Worm (Caenorhabditis elegans) whole organism, L4 larva: Measurements from ENCODE around the gene pro-1.

Source experiments
- F10B5.3 ChIP-seq: sonication (generic microtip); optimal IDR thresholded peaks from 2 replicates; lab custom pipeline; 2016; ENCODE audit warnings: mild to moderate bottlenecking, missing genetic modification characterization, missing compliant biosample characterization
- F26F4.8 ChIP-seq: fragments of 200-800 bp; sonication (Bioruptor generic); conservative IDR thresholded peaks from 2 replicates; pipeline ENCODE4 v1.3.6; 2022; ENCODE audit warnings: missing genetic modification characterization, missing compliant biosample characterization
- F49E8.2 ChIP-seq: sonication (generic microtip); optimal IDR thresholded peaks from 2 replicates; lab custom pipeline; 2016; ENCODE audit warnings: missing compliant biosample characterization, mild to moderate bottlenecking, missing genetic modification characterization, borderline replicate concordance
- R02D3.7 ChIP-seq: fragments of 150-350 bp; sonication (generic microtip); optimal IDR thresholded peaks from 3 replicates; lab custom pipeline; 2014; ENCODE audit warnings: missing biosample characterization, missing genetic modification characterization
- T20F7.1 ChIP-seq: fragments of 200-800 bp; sonication (Bioruptor generic); optimal IDR thresholded peaks from 2 replicates; lab custom pipeline; 2018; ENCODE audit warnings: mild to moderate bottlenecking, missing genetic modification characterization, missing compliant biosample characterization
- T26A8.4 ChIP-seq: fragments of 200-800 bp; sonication (Bioruptor generic); IDR thresholded peaks from 2 replicates; pipeline ENCODE4 v1.3.6; 2022; ENCODE audit warnings: missing genetic modification characterization, missing compliant biosample characterization
- Y75B8A.6 ChIP-seq: fragments of 200-800 bp; sonication (Bioruptor generic); IDR thresholded peaks from 2 replicates; pipeline ENCODE4 v1.3.6; 2022; ENCODE audit warnings: missing genetic modification reagents, missing genetic modification characterization, missing compliant biosample characterization
- ZK337.2 ChIP-seq: fragments of 200-800 bp; sonication (Bioruptor generic); IDR thresholded peaks from 2 replicates; pipeline ENCODE4 v1.3.6; 2022; ENCODE audit warnings: missing genetic modification reagents, missing genetic modification characterization, missing compliant biosample characterization
- aha-1 ChIP-seq: fragments of 150-350 bp; peaks from one replicate; lab custom pipeline; 2014; ENCODE audit warnings: missing biosample characterization, missing genetic modification characterization
- ama-1 ChIP-seq: fragments of 150-350 bp; optimal IDR thresholded peaks from 2 replicates; lab custom pipeline; 2014; ENCODE audit warnings: inconsistent platforms, mixed read lengths
- ceh-20 ChIP-seq: fragments of 200-800 bp; sonication (Bioruptor generic); IDR thresholded peaks from 2 replicates; pipeline ENCODE4 v1.3.6; 2022; ENCODE audit warnings: missing genetic modification reagents, missing genetic modification characterization, missing compliant biosample characterization
- ceh-28 ChIP-seq: fragments of 150-350 bp; optimal IDR thresholded peaks from 2 replicates; lab custom pipeline; 2014; ENCODE audit warnings: missing biosample characterization, missing genetic modification reagents, missing genetic modification characterization
- ceh-32 ChIP-seq: sonication (generic microtip); optimal IDR thresholded peaks from 2 replicates; lab custom pipeline; 2016; ENCODE audit warnings: mild to moderate bottlenecking, missing genetic modification characterization, missing compliant biosample characterization; ENCODE audit not compliant: poor library complexity
- ces-1 ChIP-seq: fragments of 150-350 bp; sonication (generic microtip); optimal IDR thresholded peaks from 4 replicates; lab custom pipeline; 2014; ENCODE audit warnings: missing biosample characterization, missing genetic modification reagents, missing genetic modification characterization
- ctbp-1 ChIP-seq: fragments of 200-800 bp; sonication (Bioruptor generic); IDR thresholded peaks from 2 replicates; pipeline ENCODE4 v1.3.6; 2022; ENCODE audit warnings: missing genetic modification reagents, missing genetic modification characterization, missing compliant biosample characterization
- daf-16 ChIP-seq, 3 experiments: sonication (generic microtip); optimal IDR thresholded peaks; 2 replicates each; lab custom pipeline; 2016 to 2017; ENCODE audit warnings: missing genetic modification characterization in 3 of 3, missing genetic modification reagents in 3 of 3, mild to moderate bottlenecking in 2 of 3, missing compliant biosample characterization in 2 of 3, missing biosample characterization in 1 of 3, moderate library complexity in 1 of 3
- dmd-8 ChIP-seq: fragments of 200-800 bp; sonication (Bioruptor generic); IDR thresholded peaks from 2 replicates; pipeline ENCODE4 v1.3.6; 2022; ENCODE audit warnings: missing genetic modification characterization, missing compliant biosample characterization
- dpl-1 ChIP-seq: fragments of 150-350 bp; optimal IDR thresholded peaks from 2 replicates; lab custom pipeline; 2014; ENCODE audit warnings: missing biosample characterization, missing genetic modification reagents, missing genetic modification characterization
- duxl-1 ChIP-seq: sonication (generic microtip); optimal IDR thresholded peaks from 2 replicates; lab custom pipeline; 2016; ENCODE audit warnings: mild to moderate bottlenecking, missing genetic modification characterization, moderate library complexity, missing compliant biosample characterization; ENCODE audit not compliant: poor library complexity
- dve-1 ChIP-seq: sonication (generic microtip); optimal IDR thresholded peaks from 2 replicates; lab custom pipeline; 2017; ENCODE audit warnings: antibody characterized with exemption, mild to moderate bottlenecking, missing genetic modification characterization, missing compliant biosample characterization; ENCODE audit not compliant: insufficient read depth
- egl-27 ChIP-seq: sonication (generic microtip); optimal IDR thresholded peaks from 3 replicates; lab custom pipeline; 2017; ENCODE audit warnings: missing biosample characterization, missing genetic modification reagents, missing genetic modification characterization
- egl-43 ChIP-seq: fragments of 200-800 bp; sonication (Bioruptor generic); IDR thresholded peaks from 2 replicates; pipeline ENCODE4 v1.3.6; 2022; ENCODE audit warnings: missing genetic modification reagents, missing genetic modification characterization, missing compliant biosample characterization
- gei-8 ChIP-seq: fragments of 200-800 bp; sonication (Bioruptor generic); optimal IDR thresholded peaks from 2 replicates; lab custom pipeline; 2018; ENCODE audit warnings: mild to moderate bottlenecking, missing genetic modification characterization, missing compliant biosample characterization
- hlh-11 ChIP-seq: fragments of 200-800 bp; sonication (Bioruptor generic); optimal IDR thresholded peaks from 2 replicates; lab custom pipeline; 2018; ENCODE audit warnings: mild to moderate bottlenecking, missing genetic modification characterization, missing compliant biosample characterization
- hlh-30 ChIP-seq: sonication (generic microtip); optimal IDR thresholded peaks from 2 replicates; lab custom pipeline; 2017; ENCODE audit warnings: antibody characterized with exemption, mild to moderate bottlenecking, missing genetic modification characterization, missing compliant biosample characterization; ENCODE audit not compliant: insufficient read depth
- lin-38 ChIP-seq: fragments of 200-800 bp; sonication (Bioruptor generic); IDR thresholded peaks from 2 replicates; pipeline ENCODE4 v1.3.6; 2022; ENCODE audit warnings: missing genetic modification reagents, missing genetic modification characterization, missing compliant biosample characterization
- lin-39 ChIP-seq: fragments of 150-350 bp; optimal IDR thresholded peaks from 2 replicates; lab custom pipeline; 2014; ENCODE audit warnings: missing biosample characterization, missing genetic modification reagents, missing genetic modification characterization
- lsy-2 ChIP-seq, 2 experiments: fragments of 150-350 bp in 1 of 2; sonication (generic microtip) in 1 of 2; optimal IDR thresholded peaks; 2 replicates each; lab custom pipeline; 2014 to 2017; ENCODE audit warnings: missing biosample characterization in 2 of 2, missing genetic modification characterization in 2 of 2
- madf-5 ChIP-seq, 2 experiments: fragments of 200-800 bp; sonication (Bioruptor generic); IDR thresholded peaks; 2 replicates each; pipeline ENCODE4 v1.3.6; 2022; ENCODE audit warnings: missing compliant biosample characterization in 2 of 2, missing genetic modification characterization in 2 of 2
- mdt-29 ChIP-seq: fragments of 200-800 bp; sonication (Bioruptor generic); IDR thresholded peaks from 2 replicates; pipeline ENCODE4 v1.3.6; 2022; ENCODE audit warnings: missing genetic modification reagents, missing genetic modification characterization, missing compliant biosample characterization
- mep-1 ChIP-seq: fragments of 150-350 bp; sonication (generic microtip); optimal IDR thresholded peaks from 3 replicates; lab custom pipeline; 2014; ENCODE audit warnings: missing biosample characterization, missing genetic modification characterization
- nhr-10 ChIP-seq: fragments of 150-350 bp; optimal IDR thresholded peaks from 2 replicates; lab custom pipeline; 2014; ENCODE audit warnings: missing biosample characterization, missing genetic modification characterization
- nhr-102 ChIP-seq: sonication (generic microtip); optimal IDR thresholded peaks from 2 replicates; lab custom pipeline; 2016; ENCODE audit warnings: mild to moderate bottlenecking, missing genetic modification characterization, moderate library complexity, missing compliant biosample characterization
- nhr-11 ChIP-seq: fragments of 150-350 bp; optimal IDR thresholded peaks from 2 replicates; lab custom pipeline; 2014; ENCODE audit warnings: missing biosample characterization, missing genetic modification characterization
- nhr-111 ChIP-seq: fragments of 200-800 bp; sonication (Bioruptor generic); optimal IDR thresholded peaks from 2 replicates; lab custom pipeline; 2018; ENCODE audit warnings: mild to moderate bottlenecking, missing genetic modification characterization, missing compliant biosample characterization
- nhr-28 ChIP-seq: fragments of 150-350 bp; optimal IDR thresholded peaks from 2 replicates; lab custom pipeline; 2014; ENCODE audit warnings: missing biosample characterization, missing genetic modification characterization
- nhr-6 ChIP-seq: fragments of 150-350 bp; optimal IDR thresholded peaks from 2 replicates; lab custom pipeline; 2014; ENCODE audit warnings: missing biosample characterization, missing genetic modification characterization
- pha-4 ChIP-seq, 2 experiments: fragments of 150-350 bp in 1 of 2; fragments of 200-800 bp in 1 of 2; sonication (Bioruptor generic) in 1 of 2; IDR thresholded peaks in 1 of 2; optimal IDR thresholded peaks in 1 of 2; 2 replicates each; pipeline versions ENCODE4 v1.3.6 to Lab custom; 2014 to 2022; ENCODE audit warnings: missing genetic modification characterization in 2 of 2, missing genetic modification reagents in 2 of 2, missing biosample characterization in 1 of 2, missing compliant biosample characterization in 1 of 2
- pqm-1 ChIP-seq: sonication (generic microtip); optimal IDR thresholded peaks from 2 replicates; lab custom pipeline; 2017; ENCODE audit warnings: missing biosample characterization, missing genetic modification characterization
- rbr-2 ChIP-seq: sonication (generic microtip); optimal IDR thresholded peaks from 2 replicates; lab custom pipeline; 2016; ENCODE audit warnings: missing genotype, missing genetic modification characterization, missing compliant biosample characterization
- sdz-12 ChIP-seq: fragments of 200-800 bp; sonication (Bioruptor generic); optimal IDR thresholded peaks from 2 replicates; lab custom pipeline; 2018; ENCODE audit warnings: mild to moderate bottlenecking, missing genetic modification characterization, missing compliant biosample characterization
- spr-1 ChIP-seq: sonication (generic microtip); optimal IDR thresholded peaks from 2 replicates; lab custom pipeline; 2016; ENCODE audit warnings: mild to moderate bottlenecking, missing genetic modification characterization, missing compliant biosample characterization
- unc-130 ChIP-seq: sonication (generic microtip); optimal IDR thresholded peaks from 2 replicates; lab custom pipeline; 2016; ENCODE audit warnings: missing genetic modification reagents, missing genetic modification characterization, missing compliant biosample characterization
- unc-39 ChIP-seq: sonication (generic microtip); optimal IDR thresholded peaks from 2 replicates; lab custom pipeline; 2017; ENCODE audit warnings: missing biosample characterization, missing genetic modification characterization
- unc-62 ChIP-seq, 3 experiments: fragments of 150-350 bp in 1 of 3; sonication (generic microtip); optimal IDR thresholded peaks in 2 of 3; peaks in 1 of 3; 1 replicate in 1 of 3; 2 replicates in 2 of 3; lab custom pipeline; 2014 to 2017; ENCODE audit warnings: missing biosample characterization in 3 of 3, missing genetic modification characterization in 3 of 3, missing genetic modification reagents in 3 of 3, missing genotype in 1 of 3
- zfp-2 ChIP-seq: sonication (generic microtip); optimal IDR thresholded peaks from 2 replicates; lab custom pipeline; 2016; ENCODE audit warnings: mild to moderate bottlenecking, missing genetic modification characterization, missing compliant biosample characterization
- ztf-11 ChIP-seq: fragments of 150-350 bp; optimal IDR thresholded peaks from 2 replicates; lab custom pipeline; 2014; ENCODE audit warnings: missing biosample characterization, missing genetic modification characterization

pro-1 gene

DNA sequence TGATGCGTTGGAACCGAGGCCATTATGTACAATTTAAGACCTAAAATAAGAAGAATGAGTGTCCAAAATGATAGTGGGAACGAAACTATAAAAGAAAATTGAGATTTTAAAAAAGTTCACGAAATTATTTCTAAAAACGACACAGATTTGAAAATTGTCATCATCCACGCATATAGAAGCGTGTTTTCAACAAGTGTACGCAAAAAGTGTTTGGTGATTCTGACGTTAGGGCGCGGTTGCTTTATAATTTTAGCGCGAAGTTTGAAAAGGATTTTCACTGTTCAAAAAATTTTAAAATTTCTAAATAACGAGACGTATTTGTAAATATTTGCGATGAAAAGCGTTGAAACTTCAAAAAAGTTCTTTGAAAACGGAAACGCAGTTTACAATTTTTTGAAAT is 21.6 kb upstream of the pro-1 start, which contains the start of gene cdc-48.1 (continued):
- peak; percentile 98 for TF ChIP-seq unc-130 (GFP tag; lab: Kevin White, UChicago)
- peak; percentile 58 for TF ChIP-seq ztf-11 (tag; lab: Kevin White, UChicago)
- peak; percentile 97 for TF ChIP-seq F49E8.2 (tag; lab: Kevin White, UChicago)
- peak; percentile 99 for TF ChIP-seq lsy-2 (tag; optimal IDR thresholded peaks at IDR 0.05; lab: Kevin White, UChicago)

DNA sequence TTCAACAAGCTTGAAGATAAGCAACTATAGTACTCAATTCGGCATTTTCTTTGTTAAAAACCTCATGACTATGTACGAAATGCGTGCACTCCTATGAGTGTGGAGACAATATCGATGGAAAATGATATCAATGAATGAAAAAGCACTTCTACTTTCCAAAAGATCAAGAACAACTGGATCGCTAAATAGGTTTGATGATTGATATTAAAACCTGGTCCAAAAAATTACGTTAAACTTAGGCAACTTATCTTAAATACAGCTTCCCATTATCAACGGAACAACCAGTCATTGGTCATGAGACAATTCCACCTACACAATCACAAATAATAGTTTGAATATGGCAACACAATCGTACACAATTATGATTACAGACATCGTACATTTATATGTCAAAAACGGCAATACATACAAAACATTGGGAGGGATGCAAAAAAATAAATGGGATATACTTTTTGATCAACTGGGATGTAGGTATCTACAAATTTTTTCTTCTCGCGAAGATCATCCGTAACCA is 17.9 kb upstream of the pro-1 start:
- TF ChIP-seq F26F4.8 = no peak
- no peak for TF ChIP-seq unc-39 (tag; lab: Kevin White, UChicago)
- TF ChIP-seq nhr-102 (tag; lab: Kevin White, UChicago) = peak; percentile 45
- TF ChIP-seq ceh-20 (GFP tag; lab: Robert Waterston, UW) = no peak
- no peak for TF ChIP-seq ZK337.2 (GFP tag; lab: Robert Waterston, UW)
- TF ChIP-seq nhr-28 = peak; percentile 32
- TF ChIP-seq ama-1 (lab: Kevin White, UChicago) = peak; percentile 1
- no peak for TF ChIP-seq T26A8.4
- TF ChIP-seq gei-8 (GFP tag; lab: Kevin White, UChicago) = peak; percentile 25
- TF ChIP-seq aha-1 (tag; lab: Kevin White, UChicago) = no peak
- no peak for TF ChIP-seq dmd-8 (GFP tag; lab: Robert Waterston, UW)
- TF ChIP-seq ces-1 (GFP tag; lab: Kevin White, UChicago) = no peak
- peak; percentile 33 for TF ChIP-seq pqm-1
- TF ChIP-seq lin-39 (tag; lab: Kevin White, UChicago) = no peak
- TF ChIP-seq egl-27 (tag; lab: Kevin White, UChicago) = no peak
- TF ChIP-seq mep-1 = peak; percentile 51
- TF ChIP-seq T20F7.1 (GFP tag; lab: Kevin White, UChicago) = no peak
- no peak for TF ChIP-seq nhr-11 (tag; lab: Kevin White, UChicago)
- TF ChIP-seq duxl-1 (tag; lab: Kevin White, UChicago) = peak; percentile 62
- TF ChIP-seq ceh-28 (tag; lab: Kevin White, UChicago) = no peak
- TF ChIP-seq nhr-10 (tag; lab: Kevin White, UChicago) = no peak
- TF ChIP-seq daf-16 (GFP tag; optimal IDR thresholded peaks at IDR 0.05; lab: Kevin White, UChicago) = peak in 1 of 2 experiments; percentile 16
- peak; percentile 75 for TF ChIP-seq daf-16 (tag; optimal IDR thresholded peaks at IDR 0.05; lab: Kevin White, UChicago)
- no peak for TF ChIP-seq hlh-11 (tag; lab: Kevin White, UChicago)
- no peak for TF ChIP-seq nhr-6 (tag; lab: Kevin White, UChicago)
- no peak for TF ChIP-seq nhr-111
- TF ChIP-seq ceh-32 (tag; lab: Kevin White, UChicago) = no peak
- TF ChIP-seq egl-43 = no peak
- TF ChIP-seq lsy-2 (tag; optimal IDR thresholded peaks at IDR 0.05; lab: Kevin White, UChicago) = peak in 1 of 2 experiments; percentile 29
- no peak for TF ChIP-seq zfp-2 (tag; lab: Kevin White, UChicago)
- 0 out of 2 replicates have a peak, but pooled peaks have one; percentile 49 for TF ChIP-seq Y75B8A.6 (GFP tag; lab: Robert Waterston, UW)
- no peak for TF ChIP-seq mdt-29 (GFP tag; lab: Robert Waterston, UW)
- TF ChIP-seq rbr-2 (tag; lab: Kevin White, UChicago) = no peak
- peak; percentile 77 for TF ChIP-seq dve-1
- 0 out of 2 replicates have a peak, but pooled peaks have one; percentile 13 for TF ChIP-seq ctbp-1
- TF ChIP-seq F10B5.3 = no peak
- TF ChIP-seq spr-1 = no peak
- TF ChIP-seq lin-38 (GFP tag; lab: Robert Waterston, UW) = peak; percentile 62
- no peak for TF ChIP-seq madf-5 (GFP tag; IDR thresholded peaks at IDR 0.05; lab: Robert Waterston, UW)
- TF ChIP-seq R02D3.7 (tag; lab: Kevin White, UChicago) = no peak
- TF ChIP-seq sdz-12 (GFP tag; lab: Kevin White, UChicago) = no peak
- peak; percentile 53; the same call in 1 of the 2 replicates for TF ChIP-seq pha-4 (GFP tag; IDR thresholded peaks at IDR 0.05; lab: Robert Waterston, UW)
- no peak for TF ChIP-seq pha-4 (tag; optimal IDR thresholded peaks at IDR 0.05; lab: Kevin White, UChicago)
- TF ChIP-seq dpl-1 (GFP tag; lab: Kevin White, UChicago) = no peak
- no peak for TF ChIP-seq hlh-30
- TF ChIP-seq unc-62 (GFP tag; optimal IDR thresholded peaks at IDR 0.05 in 1 of 2; lab: Kevin White, UChicago) = peak in 1 of 2 experiments; percentile 95
- no peak for TF ChIP-seq unc-62 (tag; optimal IDR thresholded peaks at IDR 0.05; lab: Kevin White, UChicago)
